Fruit fly (Drosophila melanogaster) whole organism, embryonic: ENCODE results near the gene se.

Experiments
- Pdp1 ChIP-seq, 2 experiments: fragments of 200-800 bp; sonication (Bioruptor generic); optimal IDR thresholded peaks; 3 replicates each; lab custom pipeline; 2016; ENCODE audit warnings: missing biosample characterization in 2 of 2, missing genetic modification characterization in 2 of 2, mild to moderate bottlenecking in 1 of 2, moderate library complexity in 1 of 2
- schlank ChIP-seq: fragments of 200-800 bp; sonication (Bioruptor generic); optimal IDR thresholded peaks from 2 replicates; lab custom pipeline; 2018; ENCODE audit warnings: missing biosample characterization, mild to moderate bottlenecking, missing genetic modification characterization

- TF ChIP-seq Pdp1 (GFP tag; optimal IDR thresholded peaks at IDR 0.05; lab: Kevin White, UChicago) (peak in 1 of 2 experiments; percentile 59), schlank (no peak)
Measured at dm6 chr3L:8518516-8519087, 1.8 kb upstream of the se start, which contains the start of gene GstO3.
